Fruit fly (Drosophila melanogaster) whole organism, embryonic: Measurements from ENCODE around the gene CG6015.

ENCODE experiments used
- CG17568 ChIP-seq: fragments of 200-800 bp; sonication (Bioruptor generic); optimal IDR thresholded peaks from 2 replicates; lab custom pipeline; 2018; ENCODE audit warnings: missing biosample characterization, mild to moderate bottlenecking, missing genetic modification characterization, moderate library complexity
- CG7556 ChIP-seq: fragments of 200-800 bp; sonication (Bioruptor generic); optimal IDR thresholded peaks from 2 replicates; lab custom pipeline; 2017; ENCODE audit warnings: missing biosample characterization, mild to moderate bottlenecking, missing genetic modification characterization
- Ets97D ChIP-seq: fragments of 200-800 bp; sonication (Bioruptor generic); optimal IDR thresholded peaks from 3 replicates; lab custom pipeline; 2016; ENCODE audit warnings: missing biosample characterization, missing genetic modification characterization
- trh ChIP-seq: fragments of 200-800 bp; sonication (Bioruptor generic); optimal IDR thresholded peaks from 2 replicates; lab custom pipeline; 2016; ENCODE audit warnings: missing biosample characterization, missing genetic modification characterization

DNA sequence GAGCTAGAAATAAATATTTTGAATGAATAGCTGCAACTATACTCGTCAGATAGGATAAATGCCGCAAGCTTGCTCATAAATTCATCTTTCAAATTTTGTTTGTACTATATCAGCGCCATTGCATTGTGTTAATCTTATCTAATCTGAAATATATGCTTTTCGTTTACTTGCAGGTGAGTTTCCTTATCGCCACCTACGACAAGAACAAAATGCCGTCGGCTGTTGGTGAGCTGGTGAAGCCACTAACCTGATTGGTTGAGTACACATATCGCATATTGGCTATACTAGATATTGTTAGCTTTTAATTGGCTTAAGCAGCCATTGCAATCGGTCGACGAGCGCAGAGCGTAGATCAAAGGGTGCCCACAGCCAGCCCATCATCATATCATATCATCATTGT lies 19.7 kb upstream of the CG6015 start:
- TF ChIP-seq trh = no peak
- no peak for TF ChIP-seq CG7556 (GFP tag; lab: Kevin White, UChicago)
- TF ChIP-seq CG17568 = no peak
- TF ChIP-seq Ets97D (GFP tag; lab: Kevin White, UChicago) = no peak
